Worm (Caenorhabditis elegans) whole organism, early embryonic: Measurements from ENCODE around the gene cua-1.

Experiments
- B0310.2 ChIP-seq: sonication (generic microtip); optimal IDR thresholded peaks from 2 replicates; lab custom pipeline; 2016; ENCODE audit warnings: mild to moderate bottlenecking, missing genetic modification characterization, missing compliant biosample characterization
- F13C5.2 ChIP-seq: sonication (generic microtip); optimal IDR thresholded peaks from 2 replicates; lab custom pipeline; 2017; ENCODE audit warnings: mild to moderate bottlenecking, missing genetic modification characterization, inconsistent platforms, missing compliant biosample characterization
- ama-1 ChIP-seq: fragments of 150-350 bp; optimal IDR thresholded peaks from 2 replicates; lab custom pipeline; 2014
- ceh-36 ChIP-seq: sonication (generic microtip); optimal IDR thresholded peaks from 2 replicates; lab custom pipeline; 2016; ENCODE audit warnings: missing genetic modification characterization, inconsistent platforms, missing compliant biosample characterization
- ets-7 ChIP-seq: sonication (generic microtip); optimal IDR thresholded peaks from 2 replicates; lab custom pipeline; 2016; ENCODE audit warnings: missing genotype, missing genetic modification characterization, missing compliant biosample characterization
- flt-1 ChIP-seq: fragments of 200-800 bp; sonication (Bioruptor generic); IDR thresholded peaks from 2 replicates; pipeline ENCODE4 v1.3.6; 2022; ENCODE audit warnings: missing genetic modification characterization, missing compliant biosample characterization
- hmbx-1 ChIP-seq: sonication (generic microtip); optimal IDR thresholded peaks from 2 replicates; lab custom pipeline; 2016; ENCODE audit warnings: mild to moderate bottlenecking, missing genetic modification characterization, missing compliant biosample characterization
- hmg-4 ChIP-seq: fragments of 200-800 bp; sonication (Bioruptor generic); optimal IDR thresholded peaks from 2 replicates; lab custom pipeline; 2018; ENCODE audit warnings: mild to moderate bottlenecking, missing genetic modification characterization, missing compliant biosample characterization
- hnd-1 ChIP-seq: sonication (generic microtip); optimal IDR thresholded peaks from 2 replicates; lab custom pipeline; 2016; ENCODE audit warnings: missing genetic modification characterization, missing compliant biosample characterization
- pes-1 ChIP-seq: fragments of 200-800 bp; sonication (Bioruptor generic); IDR thresholded peaks from 2 replicates; pipeline ENCODE4 v1.3.6; 2022; ENCODE audit warnings: missing genetic modification reagents, missing genetic modification characterization, missing compliant biosample characterization
- sea-1 ChIP-seq: fragments of 200-800 bp; sonication (Bioruptor generic); conservative IDR thresholded peaks from 2 replicates; pipeline ENCODE4 v1.3.6; 2022; ENCODE audit warnings: missing genetic modification characterization, missing compliant biosample characterization
- tbx-37 ChIP-seq: fragments of 200-800 bp; sonication (Bioruptor generic); conservative IDR thresholded peaks from 2 replicates; pipeline ENCODE4 v1.3.6; 2022; ENCODE audit warnings: missing genetic modification reagents, missing genetic modification characterization, missing compliant biosample characterization

- TF ChIP-seq B0310.2 (tag; lab: Kevin White, UChicago) (no peak), hmg-4 (GFP tag; lab: Kevin White, UChicago) (no peak), ama-1 (no peak), tbx-37 (no peak), flt-1 (GFP tag; lab: Robert Waterston, UW) (no peak), hmbx-1 (tag; lab: Kevin White, UChicago) (no peak), sea-1 (GFP tag; lab: Robert Waterston, UW) (no peak), ets-7 (tag; lab: Kevin White, UChicago) (no peak), pes-1 (GFP tag; lab: Robert Waterston, UW) (no peak), ceh-36 (tag; lab: Kevin White, UChicago) (no peak), F13C5.2 (tag; lab: Kevin White, UChicago) (no peak), hnd-1 (tag; lab: Kevin White, UChicago) (no peak)
These were observed 37.3 kb upstream of the cua-1 start, which contains the start of gene twk-40 for ce11 chrIII:13492377-13492776.
